Fruit fly (Drosophila melanogaster) whole organism, embryonic: ENCODE data around the gene Ythdc1.

Experiments used
- ATbp ChIP-seq: fragments of 200-800 bp; sonication (Bioruptor generic); optimal IDR thresholded peaks from 2 replicates; lab custom pipeline; 2017; ENCODE audit warnings: missing biosample characterization, mild to moderate bottlenecking, missing genetic modification characterization, missing genetic modification reagents
- Aef1 ChIP-seq: fragments of 200-800 bp; sonication (Bioruptor generic); IDR thresholded peaks from 3 replicates; pipeline ENCODE4 v1.3.6; 2022; ENCODE audit warnings: missing biosample characterization, missing genetic modification characterization
- Atf-2 ChIP-seq: fragments of 200-800 bp; sonication (Bioruptor generic); optimal IDR thresholded peaks from 2 replicates; lab custom pipeline; 2016; ENCODE audit warnings: missing biosample characterization, missing genetic modification characterization
- CG10654 ChIP-seq: fragments of 200-800 bp; sonication (Bioruptor generic); optimal IDR thresholded peaks from 2 replicates; lab custom pipeline; 2016; ENCODE audit warnings: missing biosample characterization, missing genetic modification characterization
- CG10959 ChIP-seq: fragments of 200-800 bp; sonication (Bioruptor generic); IDR thresholded peaks from 2 replicates; pipeline ENCODE4 v1.3.6; 2022; ENCODE audit warnings: missing biosample characterization, missing genetic modification characterization
- CG10979 ChIP-seq: fragments of 200-800 bp; sonication (Bioruptor generic); optimal IDR thresholded peaks from 2 replicates; lab custom pipeline; 2018; ENCODE audit warnings: missing biosample characterization, mild to moderate bottlenecking, missing genetic modification characterization, moderate library complexity
- CG11504 ChIP-seq: fragments of 200-800 bp; sonication (Bioruptor generic); optimal IDR thresholded peaks from 3 replicates; lab custom pipeline; 2019; ENCODE audit warnings: missing biosample characterization, mild to moderate bottlenecking, missing genetic modification characterization, moderate library complexity
- CG11560 ChIP-seq: fragments of 200-800 bp; sonication (Bioruptor generic); IDR thresholded peaks from 3 replicates; pipeline ENCODE4 v1.3.6; 2022; ENCODE audit warnings: missing biosample characterization, missing genetic modification characterization
- CG12155 ChIP-seq: fragments of 200-800 bp; sonication (Bioruptor generic); optimal IDR thresholded peaks from 3 replicates; lab custom pipeline; 2016; ENCODE audit warnings: missing biosample characterization, missing genetic modification characterization
- CG12299 ChIP-seq: fragments of 200-800 bp; sonication (Bioruptor generic); optimal IDR thresholded peaks from 2 replicates; lab custom pipeline; 2018; ENCODE audit warnings: missing biosample characterization, mild to moderate bottlenecking, missing genetic modification characterization
- CG16863 ChIP-seq: fragments of 200-800 bp; sonication (Bioruptor generic); optimal IDR thresholded peaks from 3 replicates; lab custom pipeline; 2016; ENCODE audit warnings: missing biosample characterization, missing genetic modification characterization
- CG17359 ChIP-seq: fragments of 200-800 bp; sonication (Bioruptor generic); optimal IDR thresholded peaks from 3 replicates; lab custom pipeline; 2018; ENCODE audit warnings: missing biosample characterization, mild to moderate bottlenecking, missing genetic modification characterization, moderate library complexity
- CG17361 ChIP-seq: fragments of 200-800 bp; sonication (Bioruptor generic); IDR thresholded peaks from 3 replicates; pipeline ENCODE4 v1.3.6; 2022; ENCODE audit warnings: missing biosample characterization, missing genetic modification characterization
- CG17385 ChIP-seq: fragments of 200-800 bp; sonication (Bioruptor generic); optimal IDR thresholded peaks from 3 replicates; lab custom pipeline; 2018; ENCODE audit warnings: missing biosample characterization, mild to moderate bottlenecking, missing genetic modification characterization
- CG18011 ChIP-seq: fragments of 200-800 bp; sonication (Bioruptor generic); optimal IDR thresholded peaks from 2 replicates; lab custom pipeline; 2017; ENCODE audit warnings: missing biosample characterization, missing genetic modification characterization, mild to moderate bottlenecking, moderate library complexity, missing genotype
- CG2129 ChIP-seq: fragments of 200-800 bp; sonication (Bioruptor generic); IDR thresholded peaks from 2 replicates; pipeline ENCODE4 v1.3.6; 2022; ENCODE audit warnings: missing biosample characterization, missing genetic modification characterization; ENCODE audit not compliant: partially characterized antibody
- CG3163 ChIP-seq: fragments of 200-800 bp; sonication (Bioruptor generic); optimal IDR thresholded peaks from 3 replicates; lab custom pipeline; 2016; ENCODE audit warnings: missing biosample characterization, missing genetic modification characterization
- CG6272 ChIP-seq: fragments of 200-800 bp; sonication (Bioruptor generic); IDR thresholded peaks from 2 replicates; pipeline ENCODE4 v1.3.6; 2022; ENCODE audit warnings: missing biosample characterization, missing genetic modification characterization
- CG6683 ChIP-seq: fragments of 200-800 bp; sonication (Bioruptor generic); optimal IDR thresholded peaks from 2 replicates; lab custom pipeline; 2017; ENCODE audit warnings: missing biosample characterization, mild to moderate bottlenecking, missing genetic modification characterization, missing genetic modification reagents
- CG6689 ChIP-seq: fragments of 200-800 bp; sonication (Bioruptor generic); IDR thresholded peaks from 2 replicates; pipeline ENCODE4 v1.3.6; 2022; ENCODE audit warnings: missing biosample characterization, missing genetic modification characterization
- CG6765 ChIP-seq: fragments of 200-800 bp; sonication (Bioruptor generic); optimal IDR thresholded peaks from 3 replicates; lab custom pipeline; 2017; ENCODE audit warnings: missing biosample characterization, mild to moderate bottlenecking, missing genetic modification characterization
- CG7357 ChIP-seq: fragments of 200-800 bp; sonication (Bioruptor generic); IDR thresholded peaks from 3 replicates; pipeline ENCODE4 v1.3.6; 2022; ENCODE audit warnings: missing biosample characterization, missing genetic modification characterization
- CG9609 ChIP-seq: fragments of 200-800 bp; sonication (Bioruptor generic); optimal IDR thresholded peaks from 3 replicates; lab custom pipeline; 2016; ENCODE audit warnings: missing biosample characterization, missing genetic modification characterization
- Dbx ChIP-seq: fragments of 200-800 bp; sonication (Bioruptor generic); IDR thresholded peaks from 3 replicates; pipeline ENCODE4 v1.3.6; 2022; ENCODE audit warnings: missing biosample characterization, missing genetic modification characterization
- Fer3 ChIP-seq: fragments of 200-800 bp; sonication (Bioruptor generic); optimal IDR thresholded peaks from 2 replicates; lab custom pipeline; 2018; ENCODE audit warnings: missing biosample characterization, mild to moderate bottlenecking, missing genetic modification characterization, moderate library complexity
- H2.0 ChIP-seq: fragments of 200-800 bp; sonication (Bioruptor generic); IDR thresholded peaks from 2 replicates; pipeline ENCODE4 v1.3.6; 2022; ENCODE audit warnings: missing biosample characterization, missing genetic modification characterization
- HLH54F ChIP-seq: fragments of 200-800 bp; sonication (Bioruptor generic); optimal IDR thresholded peaks from 3 replicates; lab custom pipeline; 2016; ENCODE audit warnings: missing biosample characterization, missing genetic modification characterization
- Hr51 ChIP-seq, 2 experiments: fragments of 200-800 bp; sonication (Bioruptor generic); optimal IDR thresholded peaks; 2 replicates in 1 of 2; 3 replicates in 1 of 2; lab custom pipeline; 2016 to 2018; ENCODE audit warnings: missing biosample characterization in 2 of 2, missing genetic modification characterization in 2 of 2, mild to moderate bottlenecking in 1 of 2, moderate library complexity in 1 of 2
- Mrtf ChIP-seq: fragments of 200-800 bp; sonication (Bioruptor generic); IDR thresholded peaks from 3 replicates; pipeline ENCODE4 v1.3.6; 2022; ENCODE audit warnings: missing biosample characterization, missing genetic modification characterization
- NFAT ChIP-seq: fragments of 200-800 bp; sonication (Bioruptor generic); IDR thresholded peaks from 2 replicates; pipeline ENCODE4 v1.3.6; 2022; ENCODE audit warnings: missing biosample characterization, missing genetic modification characterization
- NK7.1 ChIP-seq: fragments of 200-800 bp; sonication (Bioruptor generic); optimal IDR thresholded peaks from 3 replicates; lab custom pipeline; 2016; ENCODE audit warnings: missing biosample characterization, missing genetic modification characterization
- Tbp ChIP-seq: fragments of >200 bp; optimal IDR thresholded peaks from 2 replicates; lab custom pipeline; 2018; ENCODE audit warnings: missing biosample characterization, missing genetic modification characterization
- ato ChIP-seq: fragments of 200-800 bp; sonication (Bioruptor generic); IDR thresholded peaks from 2 replicates; pipeline ENCODE4 v1.3.6; 2022; ENCODE audit warnings: missing biosample characterization, missing genetic modification characterization; ENCODE audit not compliant: partially characterized antibody
- bab2 ChIP-seq: fragments of 200-800 bp; sonication (Bioruptor generic); optimal IDR thresholded peaks from 2 replicates; lab custom pipeline; 2016; ENCODE audit warnings: missing biosample characterization, missing genetic modification characterization
- corto ChIP-seq: fragments of 200-800 bp; sonication (Bioruptor generic); optimal IDR thresholded peaks from 2 replicates; lab custom pipeline; 2016; ENCODE audit warnings: missing biosample characterization, mild to moderate bottlenecking, missing genetic modification characterization, moderate library complexity
- danr ChIP-seq: fragments of 200-800 bp; sonication (Bioruptor generic); IDR thresholded peaks from 2 replicates; pipeline ENCODE4 v1.3.6; 2022; ENCODE audit warnings: missing biosample characterization, missing genetic modification characterization
- fd102C ChIP-seq: fragments of 200-800 bp; sonication (Bioruptor generic); optimal IDR thresholded peaks from 2 replicates; lab custom pipeline; 2018; ENCODE audit warnings: missing biosample characterization, mild to moderate bottlenecking, missing genetic modification characterization, moderate library complexity
- hbn ChIP-seq: fragments of 200-800 bp; sonication (Bioruptor generic); IDR thresholded peaks from 2 replicates; pipeline ENCODE4 v1.3.6; 2022; ENCODE audit warnings: missing biosample characterization, missing genetic modification characterization; ENCODE audit not compliant: partially characterized antibody
- her ChIP-seq: fragments of 200-800 bp; sonication (Bioruptor generic); optimal IDR thresholded peaks from 2 replicates; lab custom pipeline; 2016; ENCODE audit warnings: missing biosample characterization, missing genetic modification characterization
- lab ChIP-seq: fragments of 200-800 bp; sonication (Bioruptor generic); optimal IDR thresholded peaks from 3 replicates; lab custom pipeline; 2017; ENCODE audit warnings: missing biosample characterization, missing genetic modification characterization, mild to moderate bottlenecking, moderate library complexity, missing genetic modification reagents
- mirr ChIP-seq: fragments of 200-800 bp; sonication (Bioruptor generic); optimal IDR thresholded peaks from 3 replicates; lab custom pipeline; 2018; ENCODE audit warnings: missing biosample characterization, mild to moderate bottlenecking, missing genetic modification characterization
- seq ChIP-seq: fragments of 200-800 bp; sonication (Bioruptor generic); IDR thresholded peaks from 2 replicates; pipeline ENCODE4 v1.3.6; 2022; ENCODE audit warnings: missing biosample characterization, missing genetic modification characterization
- sim ChIP-seq: fragments of 200-800 bp; sonication (Bioruptor generic); IDR thresholded peaks from 2 replicates; pipeline ENCODE4 v1.3.6; 2022; ENCODE audit warnings: missing biosample characterization, missing genetic modification characterization
- sima ChIP-seq: fragments of 200-800 bp; sonication (Bioruptor generic); optimal IDR thresholded peaks from 2 replicates; lab custom pipeline; 2016; ENCODE audit warnings: missing biosample characterization, missing genetic modification characterization
- sob ChIP-seq: fragments of 200-800 bp; sonication (Bioruptor generic); IDR thresholded peaks from 2 replicates; pipeline ENCODE4 v1.3.6; 2022; ENCODE audit warnings: missing biosample characterization, missing genetic modification characterization
- tin ChIP-seq: fragments of 200-800 bp; sonication (Bioruptor generic); optimal IDR thresholded peaks from 3 replicates; lab custom pipeline; 2016; ENCODE audit warnings: missing biosample characterization, missing genetic modification characterization
- tio ChIP-seq: fragments of 200-800 bp; sonication (Bioruptor generic); optimal IDR thresholded peaks from 2 replicates; lab custom pipeline; 2017; ENCODE audit warnings: missing biosample characterization, missing genetic modification characterization, inconsistent platforms
- ttk ChIP-seq: fragments of 200-800 bp; sonication (Bioruptor generic); IDR thresholded peaks from 2 replicates; pipeline ENCODE4 v2.1.2; 2022; ENCODE audit warnings: missing biosample characterization, missing genetic modification characterization
- zfh2 ChIP-seq: fragments of 200-800 bp; sonication (Bioruptor generic); optimal IDR thresholded peaks from 2 replicates; lab custom pipeline; 2016; ENCODE audit warnings: missing biosample characterization, missing genetic modification characterization

Ythdc1 gene

DNA sequence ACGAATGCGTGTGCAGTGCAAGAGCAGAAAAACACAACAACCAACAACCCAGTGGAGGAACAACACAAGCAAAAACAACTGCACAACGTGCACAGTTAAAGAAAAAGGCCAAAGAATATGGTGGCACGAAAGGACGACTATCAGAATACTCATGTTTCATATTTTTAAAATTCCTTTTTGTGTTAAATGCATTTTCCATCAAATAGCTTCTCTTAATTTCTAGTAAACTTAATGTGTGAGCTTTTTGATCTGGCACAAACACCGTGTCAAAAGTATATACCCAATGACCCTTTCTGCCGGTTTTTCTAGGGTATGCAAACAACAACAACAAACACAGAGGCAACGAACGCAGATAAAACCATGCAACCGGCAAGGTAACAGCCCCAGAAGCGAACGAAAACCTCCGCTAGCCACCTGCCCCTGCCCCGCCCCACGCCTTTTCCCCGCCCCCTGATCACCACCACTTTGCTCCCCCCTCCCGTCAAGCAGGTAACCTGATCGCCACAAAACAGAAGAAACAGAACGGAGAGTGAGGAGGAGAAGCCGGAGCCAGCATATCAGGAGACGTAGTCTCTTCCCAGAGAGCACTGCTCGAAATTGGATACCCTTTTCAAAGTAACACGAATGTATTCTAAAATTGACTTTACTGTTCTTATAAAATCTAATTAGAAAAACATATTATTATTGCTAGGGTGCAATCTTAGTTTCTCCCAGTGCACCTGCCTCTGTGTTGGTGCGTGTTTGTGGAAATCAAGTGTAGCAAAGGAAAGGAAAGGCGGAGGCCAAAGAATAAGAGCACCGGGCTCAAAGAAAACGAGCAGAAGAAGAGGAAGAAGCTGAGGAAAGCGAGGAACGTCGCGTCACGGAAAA is 21.1 kb upstream of the Ythdc1 start (continued):
- TF ChIP-seq CG12299 (tag; lab: Kevin White, UChicago) = peak; percentile 49
- TF ChIP-seq CG12155 (GFP tag; lab: Kevin White, UChicago) = peak; percentile 75
- TF ChIP-seq CG6683 = no peak
- TF ChIP-seq CG2129 (GFP tag; lab: Robert Waterston, UW) = no peak
- peak; percentile 85 for TF ChIP-seq Mrtf (GFP tag; lab: Robert Waterston, UW)
- no peak for TF ChIP-seq mirr (GFP tag; lab: Kevin White, UChicago)
- peak; percentile 63 for TF ChIP-seq HLH54F (GFP tag; lab: Kevin White, UChicago)
- no peak for TF ChIP-seq Dbx
- peak; percentile 46 for TF ChIP-seq CG18011
- TF ChIP-seq CG3163 = peak; percentile 72
- TF ChIP-seq Aef1 (GFP tag; lab: Robert Waterston, UW) = peak; percentile 51
- no peak for TF ChIP-seq hbn (GFP tag; lab: Robert Waterston, UW)
- peak; percentile 91 for TF ChIP-seq fd102C (GFP tag; lab: Kevin White, UChicago)
- TF ChIP-seq CG17359 (tag; lab: Kevin White, UChicago) = peak; percentile 80
- peak; percentile 81 for TF ChIP-seq Hr51 (GFP tag; optimal IDR thresholded peaks at IDR 0.05; lab: Kevin White, UChicago)
- peak; percentile 59 for TF ChIP-seq sima (GFP tag; lab: Kevin White, UChicago)
- peak; percentile 82 for TF ChIP-seq seq (GFP tag; lab: Robert Waterston, UW)
- TF ChIP-seq danr (GFP tag; lab: Robert Waterston, UW) = peak; percentile 79
- TF ChIP-seq ATbp (GFP tag; lab: Kevin White, UChicago) = peak; percentile 89
- TF ChIP-seq NK7.1 (GFP tag; lab: Kevin White, UChicago) = peak; percentile 59
- TF ChIP-seq CG10959 (GFP tag; lab: Robert Waterston, UW) = peak; percentile 96
- TF ChIP-seq zfh2 (GFP tag; lab: Kevin White, UChicago) = no peak
- TF ChIP-seq NFAT (GFP tag; lab: Robert Waterston, UW) = peak; percentile 59; the same call in 1 of the 2 replicates
- peak; percentile 93 for TF ChIP-seq H2.0
- TF ChIP-seq Tbp (GFP tag; lab: Kevin White, UChicago) = no peak
- TF ChIP-seq CG16863 (GFP tag; lab: Kevin White, UChicago) = peak; percentile 93
- peak; percentile 83 for TF ChIP-seq ttk
- peak; percentile 30 for TF ChIP-seq Fer3 (tag; lab: Kevin White, UChicago)
- peak; percentile 88 for TF ChIP-seq CG6272 (GFP tag; lab: Robert Waterston, UW)
- no peak for TF ChIP-seq CG6765 (GFP tag; lab: Kevin White, UChicago)
- TF ChIP-seq bab2 (GFP tag; lab: Kevin White, UChicago) = peak; percentile 81
- TF ChIP-seq CG11504 (tag; lab: Kevin White, UChicago) = peak; percentile 86
- TF ChIP-seq sim (GFP tag; lab: Robert Waterston, UW) = peak; percentile 91
- TF ChIP-seq CG10654 (GFP tag; lab: Kevin White, UChicago) = peak; percentile 59
- peak; percentile 93 for TF ChIP-seq tin
- TF ChIP-seq CG10979 (tag; lab: Kevin White, UChicago) = peak; percentile 96
- peak; percentile 92 for TF ChIP-seq CG6689
- peak; percentile 34 for TF ChIP-seq sob (GFP tag; lab: Robert Waterston, UW)
- TF ChIP-seq CG11560 (tag; lab: Robert Waterston, UW) = peak; percentile 75; the same call in 2 of the 3 replicates
- TF ChIP-seq her (GFP tag; lab: Kevin White, UChicago) = peak; percentile 84
- TF ChIP-seq corto (GFP tag; lab: Kevin White, UChicago) = peak; percentile 85
- peak; percentile 88 for TF ChIP-seq tio (GFP tag; lab: Kevin White, UChicago)
- TF ChIP-seq Atf-2 (GFP tag; lab: Kevin White, UChicago) = peak; percentile 95
- TF ChIP-seq ato = no peak
- TF ChIP-seq CG9609 = peak; percentile 94
- peak; percentile 75 for TF ChIP-seq CG7357 (GFP tag; lab: Robert Waterston, UW)
- peak; percentile 96 for TF ChIP-seq CG17361 (GFP tag; lab: Robert Waterston, UW)
- peak; percentile 82 for TF ChIP-seq CG17385 (GFP tag; lab: Kevin White, UChicago)
- TF ChIP-seq lab (GFP tag; lab: Kevin White, UChicago) = peak; percentile 40
